Worm (Caenorhabditis elegans) whole organism, young adult: ENCODE measurements around the gene M04C3.5.
"Not testable (repeated sequence)": the region's sequence is repeated elsewhere in the genome, so short reads cannot be mapped to it uniquely, and the experiment has no call there.

Source experiments
- C17E4.6 ChIP-seq: fragments of 200-800 bp; sonication (Bioruptor generic); IDR thresholded peaks from 2 replicates; pipeline ENCODE4 v1.3.6; 2022; ENCODE audit warnings: missing genetic modification reagents, missing genetic modification characterization, missing compliant biosample characterization
- F23B12.7 ChIP-seq: sonication (generic microtip); optimal IDR thresholded peaks from 2 replicates; lab custom pipeline; 2017; ENCODE audit warnings: missing genetic modification characterization, mild to moderate bottlenecking, missing compliant biosample characterization, antibody characterized with exemption, moderate library complexity; ENCODE audit not compliant: insufficient read depth
- F49E8.2 ChIP-seq: sonication (generic microtip); optimal IDR thresholded peaks from 3 replicates; lab custom pipeline; 2017; ENCODE audit warnings: missing genetic modification characterization, mild to moderate bottlenecking, missing compliant biosample characterization, antibody characterized with exemption, moderate library complexity; ENCODE audit not compliant: insufficient read depth
- F52B5.7 ChIP-seq: sonication (generic microtip); optimal IDR thresholded peaks from 2 replicates; lab custom pipeline; 2016; ENCODE audit warnings: mild to moderate bottlenecking, missing genetic modification characterization, missing compliant biosample characterization
- F55B11.4 ChIP-seq: sonication (generic microtip); optimal IDR thresholded peaks from 2 replicates; lab custom pipeline; 2016; ENCODE audit warnings: missing compliant biosample characterization, missing genetic modification characterization, borderline replicate concordance; ENCODE audit not compliant: insufficient read depth
- F57A8.1 ChIP-seq: fragments of 200-800 bp; sonication (Bioruptor generic); optimal IDR thresholded peaks from 2 replicates; lab custom pipeline; 2018; ENCODE audit warnings: mild to moderate bottlenecking, missing genetic modification characterization, moderate library complexity, missing compliant biosample characterization
- T26A5.8 ChIP-seq: sonication (generic microtip); optimal IDR thresholded peaks from 2 replicates; lab custom pipeline; 2016; ENCODE audit warnings: missing genetic modification characterization, missing compliant biosample characterization
- Y56A3A.18 ChIP-seq: fragments of 200-800 bp; sonication (Bioruptor generic); IDR thresholded peaks from 2 replicates; pipeline ENCODE4 v1.3.6; 2022; ENCODE audit warnings: missing genetic modification reagents, missing genetic modification characterization, missing compliant biosample characterization
- Y67H2A.10 ChIP-seq: fragments of 200-800 bp; sonication (Bioruptor generic); conservative IDR thresholded peaks from 2 replicates; pipeline ENCODE4 v1.3.6; 2022; ENCODE audit warnings: missing genetic modification reagents, missing genetic modification characterization, missing compliant biosample characterization
- aptf-2 ChIP-seq: fragments of 200-800 bp; sonication (Bioruptor generic); conservative IDR thresholded peaks from 2 replicates; pipeline ENCODE4 v1.3.6; 2022; ENCODE audit warnings: missing genetic modification reagents, missing genetic modification characterization, missing compliant biosample characterization
- attf-3 ChIP-seq: fragments of 200-800 bp; sonication (Bioruptor generic); conservative IDR thresholded peaks from 2 replicates; pipeline ENCODE4 v1.3.6; 2022; ENCODE audit warnings: missing genetic modification reagents, missing genetic modification characterization, missing compliant biosample characterization
- bed-1 ChIP-seq: fragments of 200-800 bp; sonication (Bioruptor generic); IDR thresholded peaks from 2 replicates; pipeline ENCODE4 v1.3.6; 2022; ENCODE audit warnings: missing genetic modification reagents, missing genetic modification characterization, missing compliant biosample characterization
- cebp-1 ChIP-seq, 2 experiments: fragments of 200-800 bp in 1 of 2; sonication (Bioruptor generic) in 1 of 2; sonication (generic microtip) in 1 of 2; IDR thresholded peaks in 1 of 2; optimal IDR thresholded peaks in 1 of 2; 2 replicates each; pipeline versions ENCODE4 v1.3.6 to Lab custom; 2017 to 2022; ENCODE audit warnings: missing compliant biosample characterization in 2 of 2, missing genetic modification characterization in 2 of 2, mild to moderate bottlenecking in 1 of 2, missing genetic modification reagents in 1 of 2, moderate library complexity in 1 of 2
- ceh-40 ChIP-seq: fragments of 200-800 bp; sonication (Bioruptor generic); IDR thresholded peaks from 2 replicates; pipeline ENCODE4 v1.3.6; 2022; ENCODE audit warnings: missing genetic modification characterization, missing compliant biosample characterization
- ceh-91 ChIP-seq: fragments of 200-800 bp; sonication (Bioruptor generic); IDR thresholded peaks from 2 replicates; pipeline ENCODE4 v1.3.6; 2022; ENCODE audit warnings: missing genetic modification reagents, missing genetic modification characterization, missing compliant biosample characterization
- dox-1 ChIP-seq: fragments of 200-800 bp; sonication (Bioruptor generic); IDR thresholded peaks from 2 replicates; pipeline ENCODE4 v1.3.6; 2022; ENCODE audit warnings: missing genetic modification reagents, missing genetic modification characterization, missing compliant biosample characterization
- dpff-1 ChIP-seq: sonication (generic microtip); optimal IDR thresholded peaks from 2 replicates; lab custom pipeline; 2017; ENCODE audit warnings: mild to moderate bottlenecking, missing genetic modification characterization, missing compliant biosample characterization
- dpl-1 ChIP-seq: fragments of 150-350 bp; optimal IDR thresholded peaks from 2 replicates; lab custom pipeline; 2014; ENCODE audit warnings: missing biosample characterization, missing genetic modification reagents, missing genetic modification characterization
- efl-1 ChIP-seq: fragments of 150-350 bp; optimal IDR thresholded peaks from 2 replicates; lab custom pipeline; 2014; ENCODE audit warnings: missing biosample characterization, missing genetic modification reagents, missing genetic modification characterization
- ekl-4 ChIP-seq: fragments of 200-800 bp; sonication (Bioruptor generic); IDR thresholded peaks from 2 replicates; pipeline ENCODE4 v1.3.6; 2022; ENCODE audit warnings: missing genetic modification reagents, missing genetic modification characterization, missing compliant biosample characterization
- hlh-12 ChIP-seq: sonication (generic microtip); optimal IDR thresholded peaks from 2 replicates; lab custom pipeline; 2016; ENCODE audit warnings: missing genetic modification characterization, missing compliant biosample characterization
- hmg-20 ChIP-seq: fragments of 200-800 bp; sonication (Bioruptor generic); IDR thresholded peaks from 2 replicates; pipeline ENCODE4 v1.3.6; 2022; ENCODE audit warnings: missing genetic modification reagents, missing genetic modification characterization, missing compliant biosample characterization
- lir-1 ChIP-seq: fragments of 200-800 bp; sonication (Bioruptor generic); conservative IDR thresholded peaks from 2 replicates; pipeline ENCODE4 v1.3.6; 2022; ENCODE audit warnings: missing genetic modification reagents, missing genetic modification characterization, missing compliant biosample characterization
- madf-6 ChIP-seq: fragments of 200-800 bp; sonication (Bioruptor generic); IDR thresholded peaks from 2 replicates; pipeline ENCODE4 v1.3.6; 2022; ENCODE audit warnings: missing genetic modification reagents, missing genetic modification characterization, missing compliant biosample characterization
- madf-8 ChIP-seq: fragments of 200-800 bp; sonication (Bioruptor generic); conservative IDR thresholded peaks from 2 replicates; pipeline ENCODE4 v1.3.6; 2022; ENCODE audit warnings: missing genetic modification reagents, missing genetic modification characterization, missing compliant biosample characterization
- mes-4 ChIP-seq: sonication (generic microtip); optimal IDR thresholded peaks from 2 replicates; lab custom pipeline; 2016; ENCODE audit warnings: missing genotype, missing genetic modification characterization, missing compliant biosample characterization
- nfyb-1 ChIP-seq: fragments of 200-800 bp; sonication (Bioruptor generic); IDR thresholded peaks from 2 replicates; pipeline ENCODE4 v1.3.6; 2022; ENCODE audit warnings: missing genetic modification reagents, missing genetic modification characterization, missing compliant biosample characterization
- nhr-80 ChIP-seq: sonication (generic microtip); optimal IDR thresholded peaks from 2 replicates; lab custom pipeline; 2016; ENCODE audit warnings: missing genetic modification characterization, missing compliant biosample characterization
- pbrm-1 ChIP-seq: fragments of 200-800 bp; sonication (Bioruptor generic); IDR thresholded peaks from 2 replicates; pipeline ENCODE4 v1.3.6; 2022; ENCODE audit warnings: missing genetic modification reagents, missing genetic modification characterization, missing compliant biosample characterization
- pha-4 ChIP-seq: fragments of 150-350 bp; sonication (generic microtip); optimal IDR thresholded peaks from 2 replicates; lab custom pipeline; 2014; ENCODE audit warnings: missing biosample characterization, missing genetic modification reagents, missing genetic modification characterization
- rcor-1 ChIP-seq: fragments of 200-800 bp; sonication (Bioruptor generic); IDR thresholded peaks from 2 replicates; pipeline ENCODE4 v1.3.6; 2022; ENCODE audit warnings: missing genetic modification reagents, missing genetic modification characterization, missing compliant biosample characterization
- rec-8 ChIP-seq, 2 experiments: sonication (generic microtip); optimal IDR thresholded peaks; 2 replicates each; lab custom pipeline; 2016; ENCODE audit warnings: mild to moderate bottlenecking in 2 of 2, missing genetic modification characterization in 2 of 2, missing genetic modification reagents in 2 of 2, missing genotype in 2 of 2, missing biosample characterization in 1 of 2, missing compliant biosample characterization in 1 of 2, moderate library complexity in 1 of 2
- sea-2 ChIP-seq: fragments of 200-800 bp; sonication (Bioruptor generic); IDR thresholded peaks from 2 replicates; pipeline ENCODE4 v1.3.6; 2022; ENCODE audit warnings: missing genetic modification characterization, missing compliant biosample characterization
- snpc-1.3 ChIP-seq: sonication (generic microtip); optimal IDR thresholded peaks from 2 replicates; lab custom pipeline; 2017; ENCODE audit warnings: missing genetic modification characterization, mild to moderate bottlenecking, missing compliant biosample characterization, antibody characterized with exemption, moderate library complexity, missing genotype, missing genetic modification reagents; ENCODE audit not compliant: insufficient read depth
- snpc-4 ChIP-seq, 5 experiments: fragments of 150-350 bp in 1 of 5; sonication (generic microtip) in 4 of 5; optimal IDR thresholded peaks; 2 replicates each; lab custom pipeline; 2014 to 2018; ENCODE audit warnings: missing genetic modification characterization in 5 of 5, missing biosample characterization in 3 of 5, antibody characterized with exemption in 2 of 5, mild to moderate bottlenecking in 2 of 5, missing compliant biosample characterization in 2 of 5, missing genotype in 2 of 5, moderate library complexity in 2 of 5, missing genetic modification reagents in 1 of 5
- somi-1 ChIP-seq: fragments of 200-800 bp; sonication (Bioruptor generic); optimal IDR thresholded peaks from 2 replicates; lab custom pipeline; 2018; ENCODE audit warnings: mild to moderate bottlenecking, missing genetic modification characterization, missing compliant biosample characterization
- tbx-9 ChIP-seq: sonication (generic microtip); optimal IDR thresholded peaks from 2 replicates; lab custom pipeline; 2016; ENCODE audit warnings: borderline replicate concordance, missing genetic modification characterization, inconsistent platforms, missing compliant biosample characterization
- ztf-25 ChIP-seq: fragments of 200-800 bp; sonication (Bioruptor generic); IDR thresholded peaks from 2 replicates; pipeline ENCODE4 v1.3.6; 2022; ENCODE audit warnings: missing genetic modification reagents, missing genetic modification characterization, missing compliant biosample characterization
- ztf-3 ChIP-seq: fragments of 200-800 bp; sonication (Bioruptor generic); optimal IDR thresholded peaks from 2 replicates; lab custom pipeline; 2018; ENCODE audit warnings: mild to moderate bottlenecking, missing genetic modification characterization, missing compliant biosample characterization
- ztf-6 ChIP-seq: fragments of 200-800 bp; sonication (Bioruptor generic); IDR thresholded peaks from 2 replicates; pipeline ENCODE4 v1.3.6; 2022; ENCODE audit warnings: missing genetic modification reagents, missing genetic modification characterization, missing compliant biosample characterization

The M04C3.5 gene

DNA sequence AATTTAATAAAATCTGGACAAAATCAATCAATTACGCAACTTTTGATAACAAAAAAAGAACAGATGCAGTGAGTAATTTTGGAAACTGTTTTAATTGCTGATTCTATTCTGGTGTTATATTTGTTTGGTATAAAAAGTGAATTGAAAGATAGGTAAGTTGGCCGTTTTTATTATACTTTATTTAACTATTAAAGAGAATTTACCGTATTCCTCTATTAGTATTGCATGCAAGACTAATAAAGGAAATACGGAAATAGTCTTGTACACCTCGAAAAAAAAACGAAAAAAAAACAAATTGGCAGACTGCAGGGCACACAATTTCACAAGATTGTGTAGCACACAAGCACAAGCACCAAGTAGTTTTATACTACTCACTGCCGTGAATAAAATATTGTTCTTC is 13.1 kb downstream of the M04C3.5 start, which contains the start of gene Y43F8B.25:
Gene Y43F8B.25, plus strand, starts transcription at position 301 of the 400 bp plus-strand sequence.
- TF ChIP-seq sea-2 (no peak), F57A8.1 (no peak), Y67H2A.10 (GFP tag; lab: Robert Waterston, UW) (no peak), ztf-3 (no peak), tbx-9 (tag; lab: Kevin White, UChicago) (no peak), mes-4 (tag; lab: Kevin White, UChicago) (no peak), F55B11.4 (tag; lab: Kevin White, UChicago) (no peak), Y56A3A.18 (GFP tag; lab: Robert Waterston, UW) (no peak), madf-8 (GFP tag; lab: Robert Waterston, UW) (no peak), rec-8 (tag; optimal IDR thresholded peaks at IDR 0.05; lab: Kevin White, UChicago) (no peak), bed-1 (GFP tag; lab: Robert Waterston, UW) (no peak), snpc-1.3 (no peak), dox-1 (GFP tag; lab: Robert Waterston, UW) (no peak), snpc-4 (GFP tag; optimal IDR thresholded peaks at IDR 0.05; lab: Kevin White, UChicago) (no peak), snpc-4 (tag; optimal IDR thresholded peaks at IDR 0.05; lab: Kevin White, UChicago) (no peak), efl-1 (no peak), aptf-2 (no peak), F23B12.7 (tag; lab: Kevin White, UChicago) (no peak), attf-3 (no peak), F52B5.7 (tag; lab: Kevin White, UChicago) (no peak)

DNA sequence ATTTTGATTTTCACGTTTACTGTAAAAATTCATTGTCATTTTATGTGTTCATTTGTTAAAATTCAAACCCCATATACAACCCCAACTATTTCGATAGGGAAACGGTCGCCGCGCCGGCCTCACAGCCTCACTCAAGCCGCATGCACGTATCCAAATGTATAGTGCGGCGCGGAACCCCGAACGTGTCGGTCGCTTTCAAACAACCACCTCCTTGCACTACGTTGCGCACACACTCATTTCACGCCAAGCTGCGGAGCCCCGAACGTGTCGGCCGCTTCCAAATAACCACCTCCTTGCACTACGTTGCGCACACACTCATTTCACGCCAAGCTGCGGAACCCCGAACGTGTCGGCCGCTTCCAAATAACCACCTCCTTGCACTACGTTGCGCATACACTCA is 17.2 kb downstream of the M04C3.5 start:
- TF ChIP-seq snpc-4 (GFP tag; optimal IDR thresholded peaks at IDR 0.05; lab: Kevin White, UChicago), result not testable (repeated sequence)
- TF ChIP-seq snpc-4 (tag; optimal IDR thresholded peaks at IDR 0.05; lab: Kevin White, UChicago), result peak in 2 of 4 experiments; percentile 57 to 82
- TF ChIP-seq, all 124 proteins: peak for 1; not testable (repeated sequence) for 123

DNA sequence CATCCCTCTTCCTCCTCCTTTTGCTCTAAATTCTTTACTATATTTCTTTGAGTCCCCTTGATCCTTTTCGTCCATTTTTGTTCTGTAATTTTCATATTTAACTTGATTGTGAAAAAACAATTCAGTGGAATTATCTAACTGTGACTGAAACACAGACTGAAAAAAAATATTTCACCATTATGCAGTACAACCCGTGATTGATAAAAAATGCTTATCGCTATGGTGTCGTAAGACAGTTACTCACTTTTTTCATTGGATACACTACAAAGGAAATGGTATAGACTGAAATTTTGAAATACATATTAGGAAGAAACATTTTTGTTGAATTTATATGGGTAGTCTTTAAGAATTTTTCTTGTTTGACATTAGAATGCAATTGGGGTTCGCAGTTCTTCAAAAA is 18.0 kb downstream of the M04C3.5 start, which contains the start of gene Y43F8B.23:
Gene Y43F8B.23, minus strand, starts transcription at position 75 of the 400 bp plus-strand sequence.
- TF ChIP-seq ceh-91 (GFP tag; lab: Robert Waterston, UW), result no peak
- TF ChIP-seq nhr-80 (tag; lab: Kevin White, UChicago), result peak; percentile 77
- TF ChIP-seq dpff-1 (tag; lab: Kevin White, UChicago), result no peak
- peak; percentile 31; the same call in 1 of the 2 replicates for TF ChIP-seq cebp-1 (GFP tag; IDR thresholded peaks at IDR 0.05; lab: Robert Waterston, UW)
- TF ChIP-seq cebp-1 (tag; optimal IDR thresholded peaks at IDR 0.05; lab: Kevin White, UChicago), result peak; percentile 41

DNA sequence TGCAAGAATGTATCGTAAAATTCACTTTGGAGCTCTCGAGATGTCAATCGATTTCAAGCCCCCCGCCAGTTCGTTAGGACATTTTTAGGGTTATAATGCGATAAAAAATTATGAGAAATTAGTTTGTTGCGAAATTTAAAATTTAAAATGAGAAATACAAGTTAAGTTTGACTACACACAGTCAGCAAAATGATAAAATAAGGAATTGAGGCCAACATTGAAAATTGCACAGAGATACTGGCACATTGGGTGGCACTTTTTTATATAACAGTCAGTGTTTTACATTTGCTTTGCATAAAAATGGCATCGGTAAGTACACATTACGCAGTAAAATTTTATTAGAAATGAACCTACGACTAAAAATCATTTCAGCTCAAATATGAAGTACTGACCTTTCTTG is 18.6 kb downstream of the M04C3.5 start, which contains the start of gene Y43F8B.12:
Gene Y43F8B.12, plus strand, starts transcription at position 301 of the 400 bp plus-strand sequence.
- TF ChIP-seq hlh-12 (tag; lab: Kevin White, UChicago) (no peak), T26A5.8 (tag; lab: Kevin White, UChicago) (no peak), ceh-40 (GFP tag; lab: Robert Waterston, UW) (no peak), dpff-1 (tag; lab: Kevin White, UChicago) (no peak), lir-1 (GFP tag; lab: Robert Waterston, UW) (no peak), snpc-4 (GFP tag; optimal IDR thresholded peaks at IDR 0.05; lab: Kevin White, UChicago) (no peak), snpc-4 (tag; optimal IDR thresholded peaks at IDR 0.05; lab: Kevin White, UChicago) (no peak), C17E4.6 (GFP tag; lab: Robert Waterston, UW) (no peak), nfyb-1 (GFP tag; lab: Robert Waterston, UW) (no peak), madf-6 (GFP tag; lab: Robert Waterston, UW) (no peak), rcor-1 (GFP tag; lab: Robert Waterston, UW) (no peak), somi-1 (no peak), F49E8.2 (no peak), ztf-6 (GFP tag; lab: Robert Waterston, UW) (no peak), ekl-4 (GFP tag; lab: Robert Waterston, UW) (no peak), pbrm-1 (no peak), pha-4 (tag; lab: Kevin White, UChicago) (no peak), dpl-1 (GFP tag; lab: Kevin White, UChicago) (no peak), ztf-25 (no peak), hmg-20 (no peak)
